Worm (Caenorhabditis elegans) whole organism, young adult: Measurements from ENCODE around the gene ufd-2.

ENCODE experiments used
- B0336.3 ChIP-seq: fragments of 200-800 bp; sonication (Bioruptor generic); IDR thresholded peaks from 2 replicates; pipeline ENCODE4 v1.3.6; 2022; ENCODE audit warnings: missing genetic modification characterization, missing compliant biosample characterization
- D2030.7 ChIP-seq: fragments of 200-800 bp; sonication (Bioruptor generic); IDR thresholded peaks from 2 replicates; pipeline ENCODE4 v1.3.6; 2022; ENCODE audit warnings: missing genetic modification reagents, missing genetic modification characterization, missing compliant biosample characterization
- F22D6.2 ChIP-seq: sonication (generic microtip); optimal IDR thresholded peaks from 2 replicates; lab custom pipeline; 2016; ENCODE audit warnings: mild to moderate bottlenecking, missing genetic modification characterization, missing compliant biosample characterization
- F23B12.7 ChIP-seq: sonication (generic microtip); optimal IDR thresholded peaks from 2 replicates; lab custom pipeline; 2017; ENCODE audit warnings: missing genetic modification characterization, mild to moderate bottlenecking, missing compliant biosample characterization, antibody characterized with exemption, moderate library complexity; ENCODE audit not compliant: insufficient read depth
- F33H1.4 ChIP-seq: fragments of 200-800 bp; sonication (Bioruptor generic); IDR thresholded peaks from 2 replicates; pipeline ENCODE4 v1.3.6; 2022; ENCODE audit warnings: missing genetic modification reagents, missing genetic modification characterization, missing compliant biosample characterization
- F49E8.2 ChIP-seq: sonication (generic microtip); optimal IDR thresholded peaks from 3 replicates; lab custom pipeline; 2017; ENCODE audit warnings: missing genetic modification characterization, mild to moderate bottlenecking, missing compliant biosample characterization, antibody characterized with exemption, moderate library complexity; ENCODE audit not compliant: insufficient read depth
- F52B5.7 ChIP-seq: sonication (generic microtip); optimal IDR thresholded peaks from 2 replicates; lab custom pipeline; 2016; ENCODE audit warnings: mild to moderate bottlenecking, missing genetic modification characterization, missing compliant biosample characterization
- F57A8.1 ChIP-seq: fragments of 200-800 bp; sonication (Bioruptor generic); optimal IDR thresholded peaks from 2 replicates; lab custom pipeline; 2018; ENCODE audit warnings: mild to moderate bottlenecking, missing genetic modification characterization, moderate library complexity, missing compliant biosample characterization
- K11D2.4 ChIP-seq: fragments of 200-800 bp; sonication (Bioruptor generic); IDR thresholded peaks from 2 replicates; pipeline ENCODE4 v1.3.6; 2022; ENCODE audit warnings: missing genetic modification reagents, missing genetic modification characterization, missing compliant biosample characterization
- T26A5.8 ChIP-seq: sonication (generic microtip); optimal IDR thresholded peaks from 2 replicates; lab custom pipeline; 2016; ENCODE audit warnings: missing genetic modification characterization, missing compliant biosample characterization
- Y53G8AR.9 ChIP-seq: fragments of 200-800 bp; sonication (Bioruptor generic); conservative IDR thresholded peaks from 2 replicates; pipeline ENCODE4 v1.3.6; 2022; ENCODE audit warnings: missing genetic modification reagents, missing genetic modification characterization, missing compliant biosample characterization
- Y56A3A.18 ChIP-seq: fragments of 200-800 bp; sonication (Bioruptor generic); IDR thresholded peaks from 2 replicates; pipeline ENCODE4 v1.3.6; 2022; ENCODE audit warnings: missing genetic modification reagents, missing genetic modification characterization, missing compliant biosample characterization
- Y79H2A.3 ChIP-seq: fragments of 200-800 bp; sonication (Bioruptor generic); conservative IDR thresholded peaks from 2 replicates; pipeline ENCODE4 v1.3.6; 2022; ENCODE audit warnings: missing genetic modification reagents, missing genetic modification characterization, missing compliant biosample characterization
- atf-7 ChIP-seq: sonication (generic microtip); optimal IDR thresholded peaks from 2 replicates; lab custom pipeline; 2017; ENCODE audit warnings: mild to moderate bottlenecking, missing genetic modification characterization, missing compliant biosample characterization
- attf-3 ChIP-seq: fragments of 200-800 bp; sonication (Bioruptor generic); conservative IDR thresholded peaks from 2 replicates; pipeline ENCODE4 v1.3.6; 2022; ENCODE audit warnings: missing genetic modification reagents, missing genetic modification characterization, missing compliant biosample characterization
- ccch-3 ChIP-seq: fragments of 200-800 bp; sonication (Bioruptor generic); optimal IDR thresholded peaks from 2 replicates; lab custom pipeline; 2018; ENCODE audit warnings: mild to moderate bottlenecking, missing genetic modification characterization, missing compliant biosample characterization
- chd-7 ChIP-seq: sonication (generic microtip); optimal IDR thresholded peaks from 2 replicates; lab custom pipeline; 2016; ENCODE audit warnings: mild to moderate bottlenecking, missing genetic modification characterization, moderate library complexity, missing compliant biosample characterization
- efl-1 ChIP-seq: fragments of 150-350 bp; optimal IDR thresholded peaks from 2 replicates; lab custom pipeline; 2014; ENCODE audit warnings: missing biosample characterization, missing genetic modification reagents, missing genetic modification characterization
- hlh-26 ChIP-seq: fragments of 200-800 bp; sonication (Bioruptor generic); conservative IDR thresholded peaks from 2 replicates; pipeline ENCODE4 v1.3.6; 2022; ENCODE audit warnings: missing genetic modification reagents, missing genetic modification characterization, missing compliant biosample characterization
- hmg-1.2 ChIP-seq: fragments of 200-800 bp; sonication (Bioruptor generic); IDR thresholded peaks from 2 replicates; pipeline ENCODE4 v1.3.6; 2022; ENCODE audit warnings: missing genetic modification reagents, missing genetic modification characterization, missing compliant biosample characterization
- hsf-1 ChIP-seq: fragments of 200-800 bp; sonication (Bioruptor generic); IDR thresholded peaks from 2 replicates; pipeline ENCODE4 v1.3.6; 2022; ENCODE audit warnings: missing genetic modification reagents, missing genetic modification characterization, missing compliant biosample characterization
- lin-35 ChIP-seq, 3 experiments: fragments of 150-350 bp in 2 of 3; sonication (generic microtip) in 1 of 3; optimal IDR thresholded peaks; 2 replicates each; lab custom pipeline; 2014 to 2018; ENCODE audit warnings: missing biosample characterization in 3 of 3, missing genetic modification characterization in 3 of 3, missing genetic modification reagents in 3 of 3
- lir-1 ChIP-seq: fragments of 200-800 bp; sonication (Bioruptor generic); conservative IDR thresholded peaks from 2 replicates; pipeline ENCODE4 v1.3.6; 2022; ENCODE audit warnings: missing genetic modification reagents, missing genetic modification characterization, missing compliant biosample characterization
- lsl-1 ChIP-seq: fragments of 200-800 bp; sonication (Bioruptor generic); optimal IDR thresholded peaks from 2 replicates; lab custom pipeline; 2018; ENCODE audit warnings: mild to moderate bottlenecking, missing genetic modification characterization, moderate library complexity, missing compliant biosample characterization
- lsy-27 ChIP-seq: sonication (generic microtip); optimal IDR thresholded peaks from 2 replicates; lab custom pipeline; 2017; ENCODE audit warnings: missing genetic modification characterization, mild to moderate bottlenecking, missing compliant biosample characterization, antibody characterized with exemption, missing genotype, borderline replicate concordance; ENCODE audit not compliant: insufficient read depth
- madf-3 ChIP-seq: fragments of 200-800 bp; sonication (Bioruptor generic); IDR thresholded peaks from 2 replicates; pipeline ENCODE4 v1.3.6; 2022; ENCODE audit warnings: missing genetic modification reagents, missing genetic modification characterization, missing compliant biosample characterization
- madf-6 ChIP-seq: fragments of 200-800 bp; sonication (Bioruptor generic); IDR thresholded peaks from 2 replicates; pipeline ENCODE4 v1.3.6; 2022; ENCODE audit warnings: missing genetic modification reagents, missing genetic modification characterization, missing compliant biosample characterization
- mxl-1 ChIP-seq: sonication (generic microtip); optimal IDR thresholded peaks from 2 replicates; lab custom pipeline; 2016; ENCODE audit warnings: missing genetic modification characterization, missing compliant biosample characterization
- pbrm-1 ChIP-seq: fragments of 200-800 bp; sonication (Bioruptor generic); IDR thresholded peaks from 2 replicates; pipeline ENCODE4 v1.3.6; 2022; ENCODE audit warnings: missing genetic modification reagents, missing genetic modification characterization, missing compliant biosample characterization
- rec-8 ChIP-seq, 2 experiments: sonication (generic microtip); optimal IDR thresholded peaks; 2 replicates each; lab custom pipeline; 2016; ENCODE audit warnings: mild to moderate bottlenecking in 2 of 2, missing genetic modification characterization in 2 of 2, missing genetic modification reagents in 2 of 2, missing genotype in 2 of 2, missing biosample characterization in 1 of 2, missing compliant biosample characterization in 1 of 2, moderate library complexity in 1 of 2
- snpc-1.3 ChIP-seq: sonication (generic microtip); optimal IDR thresholded peaks from 2 replicates; lab custom pipeline; 2017; ENCODE audit warnings: missing genetic modification characterization, mild to moderate bottlenecking, missing compliant biosample characterization, antibody characterized with exemption, moderate library complexity, missing genotype, missing genetic modification reagents; ENCODE audit not compliant: insufficient read depth
- snpc-4 ChIP-seq, 5 experiments: fragments of 150-350 bp in 1 of 5; sonication (generic microtip) in 4 of 5; optimal IDR thresholded peaks; 2 replicates each; lab custom pipeline; 2014 to 2018; ENCODE audit warnings: missing genetic modification characterization in 5 of 5, missing biosample characterization in 3 of 5, antibody characterized with exemption in 2 of 5, mild to moderate bottlenecking in 2 of 5, missing compliant biosample characterization in 2 of 5, missing genotype in 2 of 5, moderate library complexity in 2 of 5, missing genetic modification reagents in 1 of 5
- tbp1 ChIP-seq: fragments of 200-800 bp; sonication (Bioruptor generic); optimal IDR thresholded peaks from 2 replicates; lab custom pipeline; 2018; ENCODE audit warnings: mild to moderate bottlenecking, missing genetic modification characterization, missing compliant biosample characterization
- tbx-9 ChIP-seq: sonication (generic microtip); optimal IDR thresholded peaks from 2 replicates; lab custom pipeline; 2016; ENCODE audit warnings: borderline replicate concordance, missing genetic modification characterization, inconsistent platforms, missing compliant biosample characterization
- tlf-1 ChIP-seq: fragments of 200-800 bp; sonication (Bioruptor generic); optimal IDR thresholded peaks from 2 replicates; lab custom pipeline; 2018; ENCODE audit warnings: mild to moderate bottlenecking, missing genetic modification characterization, missing compliant biosample characterization
- zim-3 ChIP-seq: sonication (generic microtip); optimal IDR thresholded peaks from 2 replicates; lab custom pipeline; 2017; ENCODE audit warnings: mild to moderate bottlenecking, missing genetic modification characterization, moderate library complexity, missing compliant biosample characterization
- ztf-22 ChIP-seq: fragments of 200-800 bp; sonication (Bioruptor generic); optimal IDR thresholded peaks from 2 replicates; lab custom pipeline; 2018; ENCODE audit warnings: mild to moderate bottlenecking, missing genetic modification characterization, moderate library complexity, missing compliant biosample characterization
- ztf-25 ChIP-seq: fragments of 200-800 bp; sonication (Bioruptor generic); IDR thresholded peaks from 2 replicates; pipeline ENCODE4 v1.3.6; 2022; ENCODE audit warnings: missing genetic modification reagents, missing genetic modification characterization, missing compliant biosample characterization
- ztf-3 ChIP-seq: fragments of 200-800 bp; sonication (Bioruptor generic); optimal IDR thresholded peaks from 2 replicates; lab custom pipeline; 2018; ENCODE audit warnings: mild to moderate bottlenecking, missing genetic modification characterization, missing compliant biosample characterization
- ztf-6 ChIP-seq: fragments of 200-800 bp; sonication (Bioruptor generic); IDR thresholded peaks from 2 replicates; pipeline ENCODE4 v1.3.6; 2022; ENCODE audit warnings: missing genetic modification reagents, missing genetic modification characterization, missing compliant biosample characterization

ufd-2 gene

ce11 chrII:8034617-8035016, 27.9 kb upstream of the ufd-2 start (continued):
- TF ChIP-seq pbrm-1 (no peak), efl-1 (GFP tag; lab: Kevin White, UChicago) (no peak), snpc-1.3 (no peak), snpc-4 (GFP tag; optimal IDR thresholded peaks at IDR 0.05; lab: Kevin White, UChicago) (no peak), snpc-4 (tag; optimal IDR thresholded peaks at IDR 0.05; lab: Kevin White, UChicago) (no peak), T26A5.8 (tag; lab: Kevin White, UChicago) (no peak), ztf-6 (GFP tag; lab: Robert Waterston, UW) (no peak), lsl-1 (no peak), zim-3 (tag; lab: Kevin White, UChicago) (peak; percentile 7), tlf-1 (no peak), F22D6.2 (tag; lab: Kevin White, UChicago) (no peak), hlh-26 (GFP tag; lab: Robert Waterston, UW) (no peak), F52B5.7 (no peak)
- TF ChIP-seq, all 124 proteins: peak for 3

- TF ChIP-seq D2030.7 (GFP tag; lab: Robert Waterston, UW) (no peak), tbx-9 (tag; lab: Kevin White, UChicago) (no peak), hsf-1 (GFP tag; lab: Robert Waterston, UW) (no peak)
Observed at ce11 chrII:8035667-8036066, 26.9 kb upstream of the ufd-2 start, which contains the start of gene sap-49. Gene sap-49, minus strand, starts transcription at chrII:8035767.

DNA sequence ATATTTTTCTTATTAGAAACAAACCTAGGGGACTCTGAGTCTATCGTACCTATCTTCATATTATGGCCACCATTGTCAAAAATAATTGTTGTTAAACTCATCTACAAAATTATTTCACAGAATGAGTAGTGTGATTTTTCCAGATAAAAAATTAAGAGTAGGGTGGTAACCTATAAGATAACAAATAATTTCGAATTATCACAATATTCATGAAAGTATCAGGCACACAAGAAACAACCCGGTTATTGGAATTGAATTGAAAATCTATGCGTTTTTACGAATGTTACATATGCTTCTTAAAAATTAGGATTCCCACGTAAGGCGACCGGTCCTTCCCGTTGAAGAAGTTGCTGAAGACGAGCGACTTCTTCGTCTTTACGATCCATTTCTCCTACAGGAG, 25.3 kb upstream of the ufd-2 start, which contains the start of gene arp-6:
Gene arp-6 (minus strand): TSS at position 101 of the 400 bp plus-strand sequence.
- TF ChIP-seq F33H1.4 (GFP tag; lab: Robert Waterston, UW): no peak

- TF ChIP-seq madf-6 (peak; percentile 53), Y79H2A.3 (GFP tag; lab: Robert Waterston, UW) (no peak), F49E8.2 (tag; lab: Kevin White, UChicago) (peak; percentile 38), F23B12.7 (tag; lab: Kevin White, UChicago) (no peak), chd-7 (tag; lab: Kevin White, UChicago) (peak; percentile 27), madf-3 (GFP tag; lab: Robert Waterston, UW) (no peak), ztf-25 (no peak), tlf-1 (peak; percentile 20), F22D6.2 (tag; lab: Kevin White, UChicago) (no peak), tbp1 (GFP tag; lab: Kevin White, UChicago) (no peak)
Observed at ce11 chrII:8037863-8038262, 24.7 kb upstream of the ufd-2 start, which contains the start of gene C08B11.9. Gene C08B11.9, minus strand, starts transcription at chrII:8038169.

DNA sequence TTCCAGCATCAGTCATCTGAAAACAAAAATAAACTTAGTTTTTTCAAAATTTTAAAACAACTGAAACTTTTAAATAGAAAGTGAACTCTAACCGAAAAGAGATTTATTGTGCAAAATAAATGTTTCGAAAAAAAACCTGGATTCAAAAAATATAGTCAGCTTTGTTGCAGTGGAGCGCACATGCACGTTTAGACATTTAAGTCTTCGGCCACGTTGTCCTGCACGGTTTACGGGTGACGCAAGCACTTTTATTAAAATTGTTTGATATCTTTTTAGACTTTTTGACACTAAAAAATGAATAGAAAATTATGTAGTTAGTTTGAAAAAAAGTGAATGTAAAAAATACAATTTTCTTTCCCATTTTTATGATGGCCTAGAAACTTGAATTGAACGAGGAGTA, 23.1 kb upstream of the ufd-2 start, which contains the start of the genes ubh-4 and algn-6:
Gene ubh-4 (minus strand): TSS at position 182 of the 400 bp plus-strand sequence.
Gene algn-6 (plus strand): TSS at position 387 of the 400 bp plus-strand sequence.
- TF ChIP-seq K11D2.4 (GFP tag; lab: Robert Waterston, UW) (no peak), lir-1 (no peak), mxl-1 (tag; lab: Kevin White, UChicago) (no peak), lsy-27 (tag; lab: Kevin White, UChicago) (no peak), ccch-3 (GFP tag; lab: Kevin White, UChicago) (no peak), Y53G8AR.9 (GFP tag; lab: Robert Waterston, UW) (no peak), hmg-1.2 (GFP tag; lab: Robert Waterston, UW) (peak; percentile 67; the same call in 1 of the 2 replicates), efl-1 (GFP tag; lab: Kevin White, UChicago) (peak; percentile 48), F57A8.1 (no peak), Y56A3A.18 (no peak), attf-3 (peak; percentile 78), lin-35 (GFP tag; optimal IDR thresholded peaks at IDR 0.05; lab: Kevin White, UChicago) (no peak), atf-7 (no peak), B0336.3 (no peak), ztf-3 (GFP tag; lab: Kevin White, UChicago) (no peak), madf-3 (GFP tag; lab: Robert Waterston, UW) (peak; percentile 61; the same call in 1 of the 2 replicates), D2030.7 (GFP tag; lab: Robert Waterston, UW) (peak; percentile 67), tlf-1 (no peak), rec-8 (tag; optimal IDR thresholded peaks at IDR 0.05; lab: Kevin White, UChicago) (peak in 1 of 2 experiments; percentile 1), ztf-22 (GFP tag; lab: Kevin White, UChicago) (no peak), chd-7 (tag; lab: Kevin White, UChicago) (no peak)
